Worm (Caenorhabditis elegans) whole organism, young adult: ENCODE results near the gene F27E5.5.

Experiments
- B0261.1 ChIP-seq: sonication (generic microtip); optimal IDR thresholded peaks from 2 replicates; lab custom pipeline; 2016; ENCODE audit warnings: mild to moderate bottlenecking, missing genetic modification characterization, moderate library complexity, missing compliant biosample characterization
- B0336.3 ChIP-seq: fragments of 200-800 bp; sonication (Bioruptor generic); IDR thresholded peaks from 2 replicates; pipeline ENCODE4 v1.3.6; 2022; ENCODE audit warnings: missing genetic modification characterization, missing compliant biosample characterization
- C17E4.6 ChIP-seq: fragments of 200-800 bp; sonication (Bioruptor generic); IDR thresholded peaks from 2 replicates; pipeline ENCODE4 v1.3.6; 2022; ENCODE audit warnings: missing genetic modification reagents, missing genetic modification characterization, missing compliant biosample characterization
- F22D6.2 ChIP-seq: sonication (generic microtip); optimal IDR thresholded peaks from 2 replicates; lab custom pipeline; 2016; ENCODE audit warnings: mild to moderate bottlenecking, missing genetic modification characterization, missing compliant biosample characterization
- F33H1.4 ChIP-seq: fragments of 200-800 bp; sonication (Bioruptor generic); IDR thresholded peaks from 2 replicates; pipeline ENCODE4 v1.3.6; 2022; ENCODE audit warnings: missing genetic modification reagents, missing genetic modification characterization, missing compliant biosample characterization
- F37B4.10 ChIP-seq: fragments of 200-800 bp; sonication (Bioruptor generic); IDR thresholded peaks from 2 replicates; pipeline ENCODE4 v1.3.6; 2022; ENCODE audit warnings: missing genetic modification characterization, missing compliant biosample characterization
- F52B5.7 ChIP-seq: sonication (generic microtip); optimal IDR thresholded peaks from 2 replicates; lab custom pipeline; 2016; ENCODE audit warnings: mild to moderate bottlenecking, missing genetic modification characterization, missing compliant biosample characterization
- F55B11.4 ChIP-seq: sonication (generic microtip); optimal IDR thresholded peaks from 2 replicates; lab custom pipeline; 2016; ENCODE audit warnings: missing compliant biosample characterization, missing genetic modification characterization, borderline replicate concordance; ENCODE audit not compliant: insufficient read depth
- K11D2.4 ChIP-seq: fragments of 200-800 bp; sonication (Bioruptor generic); IDR thresholded peaks from 2 replicates; pipeline ENCODE4 v1.3.6; 2022; ENCODE audit warnings: missing genetic modification reagents, missing genetic modification characterization, missing compliant biosample characterization
- Y56A3A.18 ChIP-seq: fragments of 200-800 bp; sonication (Bioruptor generic); IDR thresholded peaks from 2 replicates; pipeline ENCODE4 v1.3.6; 2022; ENCODE audit warnings: missing genetic modification reagents, missing genetic modification characterization, missing compliant biosample characterization
- Y79H2A.3 ChIP-seq: fragments of 200-800 bp; sonication (Bioruptor generic); conservative IDR thresholded peaks from 2 replicates; pipeline ENCODE4 v1.3.6; 2022; ENCODE audit warnings: missing genetic modification reagents, missing genetic modification characterization, missing compliant biosample characterization
- Y95B8A.8 ChIP-seq: fragments of 200-800 bp; sonication (Bioruptor generic); IDR thresholded peaks from 2 replicates; pipeline ENCODE4 v1.3.6; 2022; ENCODE audit warnings: missing genetic modification reagents, missing genetic modification characterization, missing compliant biosample characterization
- ama-1 ChIP-seq, 3 experiments: fragments of 150-350 bp in 1 of 3; sonication (generic microtip) in 2 of 3; optimal IDR thresholded peaks; 2 replicates each; lab custom pipeline; 2014 to 2018; ENCODE audit warnings: missing biosample characterization in 2 of 3, missing genetic modification characterization in 2 of 3, missing genetic modification reagents in 2 of 3
- aptf-3 ChIP-seq: fragments of 200-800 bp; sonication (Bioruptor generic); IDR thresholded peaks from 2 replicates; pipeline ENCODE4 v1.3.6; 2022; ENCODE audit warnings: missing genetic modification characterization, missing compliant biosample characterization
- atf-7 ChIP-seq: sonication (generic microtip); optimal IDR thresholded peaks from 2 replicates; lab custom pipeline; 2017; ENCODE audit warnings: mild to moderate bottlenecking, missing genetic modification characterization, missing compliant biosample characterization
- bed-1 ChIP-seq: fragments of 200-800 bp; sonication (Bioruptor generic); IDR thresholded peaks from 2 replicates; pipeline ENCODE4 v1.3.6; 2022; ENCODE audit warnings: missing genetic modification reagents, missing genetic modification characterization, missing compliant biosample characterization
- egl-18 ChIP-seq: fragments of 200-800 bp; sonication (Bioruptor generic); IDR thresholded peaks from 2 replicates; pipeline ENCODE4 v1.3.6; 2022; ENCODE audit warnings: missing genetic modification reagents, missing genetic modification characterization, missing compliant biosample characterization
- hrde-1 ChIP-seq: sonication (generic microtip); optimal IDR thresholded peaks from 2 replicates; lab custom pipeline; 2016; ENCODE audit warnings: missing genetic modification characterization, mild to moderate bottlenecking, missing compliant biosample characterization, moderate library complexity, missing genotype, missing genetic modification reagents, borderline replicate concordance
- madf-10 ChIP-seq: sonication (generic microtip); optimal IDR thresholded peaks from 2 replicates; lab custom pipeline; 2016; ENCODE audit warnings: mild to moderate bottlenecking, missing genetic modification characterization, missing compliant biosample characterization
- nfyb-1 ChIP-seq: fragments of 200-800 bp; sonication (Bioruptor generic); IDR thresholded peaks from 2 replicates; pipeline ENCODE4 v1.3.6; 2022; ENCODE audit warnings: missing genetic modification reagents, missing genetic modification characterization, missing compliant biosample characterization
- nhr-90 ChIP-seq: sonication (generic microtip); optimal IDR thresholded peaks from 2 replicates; lab custom pipeline; 2016; ENCODE audit warnings: missing genotype, mild to moderate bottlenecking, missing genetic modification characterization, missing compliant biosample characterization
- somi-1 ChIP-seq: fragments of 200-800 bp; sonication (Bioruptor generic); optimal IDR thresholded peaks from 2 replicates; lab custom pipeline; 2018; ENCODE audit warnings: mild to moderate bottlenecking, missing genetic modification characterization, missing compliant biosample characterization
- tbp1 ChIP-seq: fragments of 200-800 bp; sonication (Bioruptor generic); optimal IDR thresholded peaks from 2 replicates; lab custom pipeline; 2018; ENCODE audit warnings: mild to moderate bottlenecking, missing genetic modification characterization, missing compliant biosample characterization
- tbx-9 ChIP-seq: sonication (generic microtip); optimal IDR thresholded peaks from 2 replicates; lab custom pipeline; 2016; ENCODE audit warnings: borderline replicate concordance, missing genetic modification characterization, inconsistent platforms, missing compliant biosample characterization
- xnd-1 ChIP-seq: sonication (generic microtip); optimal IDR thresholded peaks from 2 replicates; lab custom pipeline; 2016; ENCODE audit warnings: missing genotype, missing genetic modification reagents, missing genetic modification characterization, missing compliant biosample characterization
- zfh-2 ChIP-seq: fragments of 200-800 bp; sonication (Bioruptor generic); conservative IDR thresholded peaks from 2 replicates; pipeline ENCODE4 v1.3.6; 2022; ENCODE audit warnings: missing genetic modification reagents, missing genetic modification characterization, missing compliant biosample characterization
- ztf-28 ChIP-seq: fragments of 200-800 bp; sonication (Bioruptor generic); IDR thresholded peaks from 2 replicates; pipeline ENCODE4 v1.3.6; 2022; ENCODE audit warnings: missing genetic modification reagents, missing genetic modification characterization, missing compliant biosample characterization

F27E5.5 gene

ce11 chrII:10127389-10127788, 4.3 kb downstream of the F27E5.5 start, which contains the start of gene F27E5.8 (continued):
- TF ChIP-seq Y56A3A.18 (GFP tag; lab: Robert Waterston, UW) = no peak
- TF ChIP-seq B0261.1 = no peak
- TF ChIP-seq, all 124 proteins: peak for 0

ce11 chrII:10122465-10122864, 9.2 kb downstream of the F27E5.5 start, which contains the start of gene F27E5.7:
Gene F27E5.7 (plus strand): TSS chrII:10122765.
- TF ChIP-seq Y95B8A.8 = no peak
- no peak for TF ChIP-seq K11D2.4 (GFP tag; lab: Robert Waterston, UW)

- TF ChIP-seq C17E4.6 (GFP tag; lab: Robert Waterston, UW) (no peak), nfyb-1 (GFP tag; lab: Robert Waterston, UW) (no peak), F33H1.4 (no peak), tbx-9 (tag; lab: Kevin White, UChicago) (no peak)
- TF ChIP-seq, all 124 proteins: peak for 0
Observed at ce11 chrII:10121725-10122124, 9.9 kb downstream of the F27E5.5 start, which contains the start of gene lov-1. Gene lov-1 (minus strand): TSS chrII:10121825.

ce11 chrII:10116690-10117089, 15.0 kb downstream of the F27E5.5 start:
- TF ChIP-seq F55B11.4 (tag; lab: Kevin White, UChicago) (no peak), madf-10 (tag; lab: Kevin White, UChicago) (no peak), atf-7 (no peak), ama-1 (optimal IDR thresholded peaks at IDR 0.05; lab: Kevin White, UChicago) (no peak), ama-1 (GFP tag; optimal IDR thresholded peaks at IDR 0.05; lab: Kevin White, UChicago) (no peak), nhr-90 (tag; lab: Kevin White, UChicago) (no peak), B0336.3 (GFP tag; lab: Robert Waterston, UW) (no peak), aptf-3 (GFP tag; lab: Robert Waterston, UW) (no peak), zfh-2 (GFP tag; lab: Robert Waterston, UW) (peak; percentile 53; the same call in 1 of the 2 replicates)

- no peak for TF ChIP-seq xnd-1 (tag; lab: Kevin White, UChicago)
- TF ChIP-seq C17E4.6 (GFP tag; lab: Robert Waterston, UW) = no peak
- no peak for TF ChIP-seq F55B11.4 (tag; lab: Kevin White, UChicago)
- TF ChIP-seq egl-18 (GFP tag; lab: Robert Waterston, UW) = no peak
- TF ChIP-seq, all 124 proteins: peak for 0
Observed at ce11 chrII:10108377-10108776, 23.3 kb downstream of the F27E5.5 start, which contains the start of the genes ZK945.7 and ZK945.8. Gene ZK945.7 (minus strand): TSS chrII:10108477. Gene ZK945.8 (plus strand): TSS chrII:10108651.

DNA sequence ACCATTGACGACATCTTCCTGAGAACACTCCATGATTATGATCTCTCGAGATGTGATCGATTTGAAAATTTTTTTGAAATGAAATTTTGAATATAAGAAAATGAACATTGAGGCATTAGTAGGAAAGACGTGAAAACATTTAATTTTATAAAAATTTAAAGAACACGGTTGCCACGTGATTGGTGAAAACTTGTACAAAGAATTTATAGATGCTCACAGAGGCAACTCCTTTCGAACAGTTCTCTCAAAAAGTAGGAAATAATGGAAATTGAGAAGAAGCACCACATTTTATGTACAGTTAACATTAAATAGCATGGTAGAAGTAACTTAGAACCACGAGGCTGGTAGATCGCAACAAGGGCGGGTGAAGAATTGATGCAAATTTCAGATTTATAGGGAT, 24.8 kb downstream of the F27E5.5 start, which contains the start of gene ZK945.6:
Gene ZK945.6, minus strand, starts transcription at position 101 of the 400 bp plus-strand sequence.
- no peak for TF ChIP-seq hrde-1 (tag; lab: Kevin White, UChicago)
- TF ChIP-seq, all 124 proteins: peak for 0

- TF ChIP-seq xnd-1 (tag; lab: Kevin White, UChicago) (no peak), somi-1 (GFP tag; lab: Kevin White, UChicago) (no peak), F55B11.4 (tag; lab: Kevin White, UChicago) (no peak), nfyb-1 (GFP tag; lab: Robert Waterston, UW) (no peak), F37B4.10 (no peak), tbp1 (GFP tag; lab: Kevin White, UChicago) (no peak), F52B5.7 (tag; lab: Kevin White, UChicago) (no peak), F22D6.2 (no peak), ztf-28 (GFP tag; lab: Robert Waterston, UW) (no peak), tbx-9 (tag; lab: Kevin White, UChicago) (no peak), bed-1 (GFP tag; lab: Robert Waterston, UW) (no peak), Y79H2A.3 (GFP tag; lab: Robert Waterston, UW) (no peak)
Observed at ce11 chrII:10105604-10106003, 26.1 kb downstream of the F27E5.5 start, which contains the start of gene ZK945.4. Gene ZK945.4 (minus strand): TSS chrII:10105704.
